Worm (Caenorhabditis elegans) whole organism, L4 larva: ENCODE results near the gene dmd-10.
A peak's percentile ranks its signal among the peaks of the same experiment; 100 is the strongest.

Source experiments
- D1046.2 ChIP-seq: fragments of 200-800 bp; sonication (Bioruptor generic); IDR thresholded peaks from 2 replicates; pipeline ENCODE4 v1.3.6; 2022; ENCODE audit warnings: missing genetic modification characterization, missing compliant biosample characterization
- Y75B8A.6 ChIP-seq: fragments of 200-800 bp; sonication (Bioruptor generic); IDR thresholded peaks from 2 replicates; pipeline ENCODE4 v1.3.6; 2022; ENCODE audit warnings: missing genetic modification reagents, missing genetic modification characterization, missing compliant biosample characterization
- ZK337.2 ChIP-seq: fragments of 200-800 bp; sonication (Bioruptor generic); IDR thresholded peaks from 2 replicates; pipeline ENCODE4 v1.3.6; 2022; ENCODE audit warnings: missing genetic modification reagents, missing genetic modification characterization, missing compliant biosample characterization
- attf-4 ChIP-seq: sonication (generic microtip); optimal IDR thresholded peaks from 3 replicates; lab custom pipeline; 2017; ENCODE audit warnings: missing biosample characterization, missing genetic modification characterization
- ceh-28 ChIP-seq: fragments of 150-350 bp; optimal IDR thresholded peaks from 2 replicates; lab custom pipeline; 2014; ENCODE audit warnings: missing biosample characterization, missing genetic modification reagents, missing genetic modification characterization
- ceh-62 ChIP-seq: sonication (generic microtip); optimal IDR thresholded peaks from 2 replicates; lab custom pipeline; 2017; ENCODE audit warnings: missing biosample characterization, missing genetic modification characterization
- cey-2 ChIP-seq: sonication (generic microtip); optimal IDR thresholded peaks from 3 replicates; lab custom pipeline; 2017; ENCODE audit warnings: missing genetic modification characterization, mild to moderate bottlenecking, missing compliant biosample characterization, antibody characterized with exemption, borderline replicate concordance; ENCODE audit not compliant: insufficient read depth
- daf-19 ChIP-seq: fragments of 200-800 bp; sonication (Bioruptor generic); conservative IDR thresholded peaks from 2 replicates; pipeline ENCODE4 v1.3.6; 2022; ENCODE audit warnings: missing genetic modification characterization, missing compliant biosample characterization
- lim-7 ChIP-seq: fragments of 200-800 bp; sonication (Bioruptor generic); IDR thresholded peaks from 2 replicates; pipeline ENCODE4 v1.3.6; 2022; ENCODE audit warnings: missing genetic modification characterization, missing compliant biosample characterization
- lin-13 ChIP-seq: fragments of 150-350 bp; optimal IDR thresholded peaks from 2 replicates; lab custom pipeline; 2014; ENCODE audit warnings: missing biosample characterization, missing genetic modification reagents, missing genetic modification characterization
- nhr-111 ChIP-seq: fragments of 200-800 bp; sonication (Bioruptor generic); optimal IDR thresholded peaks from 2 replicates; lab custom pipeline; 2018; ENCODE audit warnings: mild to moderate bottlenecking, missing genetic modification characterization, missing compliant biosample characterization
- nhr-48 ChIP-seq: sonication (generic microtip); optimal IDR thresholded peaks from 2 replicates; lab custom pipeline; 2016; ENCODE audit warnings: mild to moderate bottlenecking, missing genetic modification characterization, missing compliant biosample characterization
- nhr-6 ChIP-seq: fragments of 150-350 bp; optimal IDR thresholded peaks from 2 replicates; lab custom pipeline; 2014; ENCODE audit warnings: missing biosample characterization, missing genetic modification characterization
- pha-4 ChIP-seq, 2 experiments: fragments of 150-350 bp in 1 of 2; fragments of 200-800 bp in 1 of 2; sonication (Bioruptor generic) in 1 of 2; IDR thresholded peaks in 1 of 2; optimal IDR thresholded peaks in 1 of 2; 2 replicates each; pipeline versions ENCODE4 v1.3.6 to Lab custom; 2014 to 2022; ENCODE audit warnings: missing genetic modification characterization in 2 of 2, missing genetic modification reagents in 2 of 2, missing biosample characterization in 1 of 2, missing compliant biosample characterization in 1 of 2
- php-3 ChIP-seq: fragments of 200-800 bp; sonication (Bioruptor generic); IDR thresholded peaks from 2 replicates; pipeline ENCODE4 v1.3.6; 2022; ENCODE audit warnings: missing genetic modification reagents, missing genetic modification characterization, missing compliant biosample characterization
- sdz-12 ChIP-seq: fragments of 200-800 bp; sonication (Bioruptor generic); optimal IDR thresholded peaks from 2 replicates; lab custom pipeline; 2018; ENCODE audit warnings: mild to moderate bottlenecking, missing genetic modification characterization, missing compliant biosample characterization
- snpc-4 ChIP-seq: fragments of 150-350 bp; optimal IDR thresholded peaks from 2 replicates; lab custom pipeline; 2014; ENCODE audit warnings: missing biosample characterization, missing genetic modification characterization
- tag-97 ChIP-seq: fragments of 200-800 bp; sonication (Bioruptor generic); IDR thresholded peaks from 2 replicates; pipeline ENCODE4 v1.3.6; 2022; ENCODE audit warnings: missing genetic modification characterization, missing compliant biosample characterization
- unc-39 ChIP-seq: sonication (generic microtip); optimal IDR thresholded peaks from 2 replicates; lab custom pipeline; 2017; ENCODE audit warnings: missing biosample characterization, missing genetic modification characterization
- zfp-2 ChIP-seq: sonication (generic microtip); optimal IDR thresholded peaks from 2 replicates; lab custom pipeline; 2016; ENCODE audit warnings: mild to moderate bottlenecking, missing genetic modification characterization, missing compliant biosample characterization
- zip-2 ChIP-seq: fragments of 150-350 bp; optimal IDR thresholded peaks from 2 replicates; lab custom pipeline; 2014; ENCODE audit warnings: missing biosample characterization, missing genetic modification characterization

dmd-10 gene

ce11 chrV:13173718-13174117, 62.7 kb downstream of the dmd-10 start (continued):
- no peak for TF ChIP-seq attf-4 (tag; lab: Kevin White, UChicago)
- no peak for TF ChIP-seq tag-97 (GFP tag; lab: Robert Waterston, UW)
- TF ChIP-seq daf-19 (GFP tag; lab: Robert Waterston, UW) = no peak
- TF ChIP-seq cey-2 = no peak
- TF ChIP-seq Y75B8A.6 (GFP tag; lab: Robert Waterston, UW) = no peak
- no peak for TF ChIP-seq lim-7
- no peak for TF ChIP-seq ZK337.2 (GFP tag; lab: Robert Waterston, UW)
- TF ChIP-seq D1046.2 (GFP tag; lab: Robert Waterston, UW) = no peak
- no peak for TF ChIP-seq ceh-62
- no peak for TF ChIP-seq nhr-111 (GFP tag; lab: Kevin White, UChicago)
- no peak for TF ChIP-seq ceh-28 (tag; lab: Kevin White, UChicago)
- TF ChIP-seq snpc-4 (tag; lab: Kevin White, UChicago) = no peak
- no peak for TF ChIP-seq nhr-6 (tag; lab: Kevin White, UChicago)
- no peak for TF ChIP-seq unc-39 (tag; lab: Kevin White, UChicago)
- no peak for TF ChIP-seq zfp-2 (tag; lab: Kevin White, UChicago)
- TF ChIP-seq nhr-48 (tag; lab: Kevin White, UChicago) = no peak
- TF ChIP-seq pha-4 (GFP tag; IDR thresholded peaks at IDR 0.05; lab: Robert Waterston, UW) = no peak
- TF ChIP-seq pha-4 (tag; optimal IDR thresholded peaks at IDR 0.05; lab: Kevin White, UChicago) = no peak
- TF ChIP-seq lin-13 (GFP tag; lab: Kevin White, UChicago) = no peak
- 0 out of 2 replicates have a peak, but pooled peaks have one; percentile 15 for TF ChIP-seq php-3 (GFP tag; lab: Robert Waterston, UW)
- no peak for TF ChIP-seq zip-2 (tag; lab: Kevin White, UChicago)
- no peak for TF ChIP-seq sdz-12 (GFP tag; lab: Kevin White, UChicago)
